Worm (Caenorhabditis elegans) whole organism, mixed stage, embryonic: ENCODE measurements around the gene syx-5.

Experiments used
- blmp-1 ChIP-seq: fragments of 150-350 bp; optimal IDR thresholded peaks from 2 replicates; lab custom pipeline; 2014; ENCODE audit warnings: missing biosample characterization, missing genetic modification characterization
- ceh-83 ChIP-seq: fragments of 200-800 bp; sonication (Bioruptor generic); optimal IDR thresholded peaks from 2 replicates; lab custom pipeline; 2018; ENCODE audit warnings: mild to moderate bottlenecking, missing genetic modification characterization, missing compliant biosample characterization
- ces-1 ChIP-seq: fragments of 150-350 bp; optimal IDR thresholded peaks from 2 replicates; lab custom pipeline; 2014; ENCODE audit warnings: missing biosample characterization, missing genetic modification reagents, missing genetic modification characterization
- elt-1 ChIP-seq: sonication (generic microtip); optimal IDR thresholded peaks from 2 replicates; lab custom pipeline; 2017; ENCODE audit warnings: missing genetic modification characterization, mild to moderate bottlenecking, missing compliant biosample characterization, antibody characterized with exemption, moderate library complexity, borderline replicate concordance; ENCODE audit not compliant: insufficient read depth
- ham-2 ChIP-seq: fragments of 200-800 bp; sonication (Bioruptor generic); optimal IDR thresholded peaks from 2 replicates; lab custom pipeline; 2018; ENCODE audit warnings: mild to moderate bottlenecking, missing genetic modification characterization, missing compliant biosample characterization
- lin-13 ChIP-seq: fragments of 150-350 bp; optimal IDR thresholded peaks from 2 replicates; lab custom pipeline; 2014; ENCODE audit warnings: missing biosample characterization, missing genetic modification characterization
- lsy-2 ChIP-seq: fragments of 150-350 bp; optimal IDR thresholded peaks from 2 replicates; lab custom pipeline; 2014; ENCODE audit warnings: missing biosample characterization, missing genetic modification characterization
- nhr-12 ChIP-seq: fragments of 150-350 bp; optimal IDR thresholded peaks from 2 replicates; lab custom pipeline; 2014; ENCODE audit warnings: missing biosample characterization, missing genetic modification characterization
- nhr-237 ChIP-seq: fragments of 150-350 bp; optimal IDR thresholded peaks from 2 replicates; lab custom pipeline; 2014; ENCODE audit warnings: missing biosample characterization, missing genetic modification characterization
- nhr-28 ChIP-seq: fragments of 150-350 bp; optimal IDR thresholded peaks from 2 replicates; lab custom pipeline; 2014; ENCODE audit warnings: missing biosample characterization, missing genetic modification characterization
- pha-4 ChIP-seq: fragments of 150-350 bp; optimal IDR thresholded peaks from 2 replicates; lab custom pipeline; 2018; ENCODE audit warnings: missing biosample characterization, missing genetic modification reagents, missing genetic modification characterization
- snpc-4 ChIP-seq: fragments of 150-350 bp; optimal IDR thresholded peaks from 2 replicates; lab custom pipeline; 2014; ENCODE audit warnings: missing biosample characterization, missing genetic modification characterization
- tbx-8 ChIP-seq: fragments of 200-800 bp; sonication (Bioruptor generic); optimal IDR thresholded peaks from 2 replicates; lab custom pipeline; 2018; ENCODE audit warnings: mild to moderate bottlenecking, missing genetic modification characterization, moderate library complexity, missing compliant biosample characterization
- unc-120 ChIP-seq: sonication (generic microtip); optimal IDR thresholded peaks from 2 replicates; lab custom pipeline; 2017; ENCODE audit warnings: missing genetic modification characterization, missing compliant biosample characterization; ENCODE audit not compliant: poor library complexity, severe bottlenecking

ce11 chrV:11770053-11770517, 5.4 kb downstream of the syx-5 start, which contains the start of gene F55A11.4:
- TF ChIP-seq pha-4 (tag; lab: Kevin White, UChicago) (no peak), nhr-237 (tag; lab: Kevin White, UChicago) (no peak), lsy-2 (no peak), elt-1 (tag; lab: Kevin White, UChicago) (no peak), nhr-12 (tag; lab: Kevin White, UChicago) (no peak), tbx-8 (no peak), lin-13 (no peak), snpc-4 (tag; lab: Kevin White, UChicago) (no peak), ces-1 (GFP tag; lab: Kevin White, UChicago) (no peak), unc-120 (tag; lab: Kevin White, UChicago) (peak; percentile 25), nhr-28 (no peak), ceh-83 (GFP tag; lab: Kevin White, UChicago) (no peak), blmp-1 (tag; lab: Kevin White, UChicago) (no peak), ham-2 (GFP tag; lab: Kevin White, UChicago) (peak; percentile 34)
